Worm (Caenorhabditis elegans) whole organism, midembryonic: ENCODE results near the gene oac-21.

Experiments
- T22C8.4 ChIP-seq: fragments of 200-800 bp; sonication (Bioruptor generic); IDR thresholded peaks from 2 replicates; pipeline ENCODE4 v1.3.6; 2022; ENCODE audit warnings: missing genetic modification characterization, missing compliant biosample characterization
- cog-1 ChIP-seq: sonication (generic microtip); optimal IDR thresholded peaks from 2 replicates; lab custom pipeline; 2016; ENCODE audit warnings: missing genetic modification characterization, missing compliant biosample characterization
- flt-1 ChIP-seq: fragments of 200-800 bp; sonication (Bioruptor generic); IDR thresholded peaks from 2 replicates; pipeline ENCODE4 v1.3.6; 2022; ENCODE audit warnings: missing genetic modification characterization, missing compliant biosample characterization
- klf-2 ChIP-seq: fragments of 200-800 bp; sonication (Bioruptor generic); conservative IDR thresholded peaks from 2 replicates; pipeline ENCODE4 v1.3.6; 2022; ENCODE audit warnings: missing genetic modification reagents, missing genetic modification characterization, missing compliant biosample characterization
- med-1 ChIP-seq: sonication (generic microtip); optimal IDR thresholded peaks from 2 replicates; lab custom pipeline; 2017; ENCODE audit warnings: missing genetic modification characterization, mild to moderate bottlenecking, missing compliant biosample characterization, antibody characterized with exemption, missing genetic modification reagents; ENCODE audit not compliant: insufficient read depth
- ref-1 ChIP-seq: fragments of 200-800 bp; sonication (Bioruptor generic); conservative IDR thresholded peaks from 2 replicates; pipeline ENCODE4 v1.3.6; 2022; ENCODE audit warnings: missing genetic modification reagents, missing genetic modification characterization, missing compliant biosample characterization
- tab-1 ChIP-seq: fragments of 200-800 bp; sonication (Bioruptor generic); IDR thresholded peaks from 2 replicates; pipeline ENCODE4 v1.3.6; 2022; ENCODE audit warnings: missing genetic modification characterization, missing compliant biosample characterization
- ztf-23 ChIP-seq: fragments of 200-800 bp; sonication (Bioruptor generic); IDR thresholded peaks from 2 replicates; pipeline ENCODE4 v1.3.6; 2022; ENCODE audit warnings: missing genetic modification reagents, missing genetic modification characterization, missing compliant biosample characterization
- ztf-29 ChIP-seq: fragments of 200-800 bp; sonication (Bioruptor generic); IDR thresholded peaks from 2 replicates; pipeline ENCODE4 v1.3.6; 2022; ENCODE audit warnings: missing genetic modification reagents, missing genetic modification characterization, missing compliant biosample characterization

oac-21 gene

ce11 chrIV:3885369-3885768 lies 3.7 kb upstream of the oac-21 start, which contains the start of gene oac-22:
Gene oac-22, plus strand, starts transcription at chrIV:3885669.
- no peak for TF ChIP-seq flt-1 (GFP tag; lab: Robert Waterston, UW)
- TF ChIP-seq T22C8.4: no peak
- TF ChIP-seq klf-2 (GFP tag; lab: Robert Waterston, UW): no peak
- TF ChIP-seq ref-1 (GFP tag; lab: Robert Waterston, UW): no peak
- TF ChIP-seq ztf-29: no peak
- no peak for TF ChIP-seq tab-1 (GFP tag; lab: Robert Waterston, UW)
- TF ChIP-seq cog-1 (tag; lab: Kevin White, UChicago): no peak
- TF ChIP-seq ztf-23 (GFP tag; lab: Robert Waterston, UW): no peak
- no peak for TF ChIP-seq med-1 (GFP tag; lab: Kevin White, UChicago)

ce11 chrIV:3892027-3892426 lies 3.0 kb downstream of the oac-21 start, which contains the start of gene F56D6.9:
Gene F56D6.9, plus strand, starts transcription at chrIV:3892327.
- TF ChIP-seq cog-1 (tag; lab: Kevin White, UChicago) (no peak), ztf-23 (GFP tag; lab: Robert Waterston, UW) (no peak), klf-2 (GFP tag; lab: Robert Waterston, UW) (no peak), med-1 (GFP tag; lab: Kevin White, UChicago) (no peak), T22C8.4 (no peak), tab-1 (GFP tag; lab: Robert Waterston, UW) (no peak), ref-1 (GFP tag; lab: Robert Waterston, UW) (no peak), flt-1 (GFP tag; lab: Robert Waterston, UW) (no peak), ztf-29 (no peak)

ce11 chrIV:3894004-3894480 lies 5.0 kb downstream of the oac-21 start, which contains the start of gene F56D6.8:
Gene F56D6.8, minus strand, starts transcription at chrIV:3894430.
- TF ChIP-seq ztf-29 (no peak), tab-1 (GFP tag; lab: Robert Waterston, UW) (no peak), T22C8.4 (no peak), ztf-23 (GFP tag; lab: Robert Waterston, UW) (no peak), klf-2 (GFP tag; lab: Robert Waterston, UW) (no peak), ref-1 (GFP tag; lab: Robert Waterston, UW) (no peak), flt-1 (GFP tag; lab: Robert Waterston, UW) (no peak), cog-1 (tag; lab: Kevin White, UChicago) (no peak)

- TF ChIP-seq cog-1 (tag; lab: Kevin White, UChicago) (no peak), med-1 (GFP tag; lab: Kevin White, UChicago) (no peak), ref-1 (GFP tag; lab: Robert Waterston, UW) (no peak), ztf-29 (no peak), ztf-23 (GFP tag; lab: Robert Waterston, UW) (no peak), flt-1 (GFP tag; lab: Robert Waterston, UW) (no peak), tab-1 (GFP tag; lab: Robert Waterston, UW) (no peak), klf-2 (GFP tag; lab: Robert Waterston, UW) (no peak), T22C8.4 (no peak)
Observed at ce11 chrIV:3894770-3895169, 5.7 kb downstream of the oac-21 start, which contains the start of gene dct-8. Gene dct-8, plus strand, starts transcription at chrIV:3895070.

ce11 chrIV:3899719-3900554 lies 10.9 kb downstream of the oac-21 start, which contains the start of gene srz-62:
Gene srz-62, plus strand, starts transcription at chrIV:3900504.
- TF ChIP-seq tab-1 (GFP tag; lab: Robert Waterston, UW) (no peak), klf-2 (GFP tag; lab: Robert Waterston, UW) (no peak), ref-1 (GFP tag; lab: Robert Waterston, UW) (no peak), cog-1 (tag; lab: Kevin White, UChicago) (no peak), ztf-23 (GFP tag; lab: Robert Waterston, UW) (no peak), med-1 (GFP tag; lab: Kevin White, UChicago) (no peak), ztf-29 (no peak), T22C8.4 (no peak), flt-1 (GFP tag; lab: Robert Waterston, UW) (no peak)

ce11 chrIV:3902955-3903354 lies 13.9 kb downstream of the oac-21 start, which contains the start of gene F56D6.6:
Gene F56D6.6, plus strand, starts transcription at chrIV:3903255.
- TF ChIP-seq flt-1 (GFP tag; lab: Robert Waterston, UW): no peak
- no peak for TF ChIP-seq ztf-23 (GFP tag; lab: Robert Waterston, UW)
- no peak for TF ChIP-seq T22C8.4
- TF ChIP-seq tab-1 (GFP tag; lab: Robert Waterston, UW): no peak
- TF ChIP-seq cog-1 (tag; lab: Kevin White, UChicago): no peak
- no peak for TF ChIP-seq ztf-29

- TF ChIP-seq ref-1 (GFP tag; lab: Robert Waterston, UW): no peak
- no peak for TF ChIP-seq klf-2 (GFP tag; lab: Robert Waterston, UW)
- TF ChIP-seq med-1 (GFP tag; lab: Kevin White, UChicago): no peak
- TF ChIP-seq tab-1 (GFP tag; lab: Robert Waterston, UW): no peak
- no peak for TF ChIP-seq flt-1 (GFP tag; lab: Robert Waterston, UW)
- TF ChIP-seq ztf-29: no peak
- no peak for TF ChIP-seq cog-1 (tag; lab: Kevin White, UChicago)
- TF ChIP-seq ztf-23 (GFP tag; lab: Robert Waterston, UW): no peak
- no peak for TF ChIP-seq T22C8.4
Observed at ce11 chrIV:3904620-3905019, 15.6 kb downstream of the oac-21 start, which contains the start of gene F56D6.21. Gene F56D6.21, plus strand, starts transcription at chrIV:3904920.

- TF ChIP-seq ztf-29 (no peak), T22C8.4 (no peak), klf-2 (GFP tag; lab: Robert Waterston, UW) (no peak), flt-1 (GFP tag; lab: Robert Waterston, UW) (no peak), ztf-23 (GFP tag; lab: Robert Waterston, UW) (no peak), med-1 (GFP tag; lab: Kevin White, UChicago) (no peak), ref-1 (GFP tag; lab: Robert Waterston, UW) (no peak), cog-1 (tag; lab: Kevin White, UChicago) (no peak), tab-1 (GFP tag; lab: Robert Waterston, UW) (no peak)
Observed at ce11 chrIV:3906393-3906792, 17.3 kb downstream of the oac-21 start, which contains the start of gene F56D6.11. Gene F56D6.11, minus strand, starts transcription at chrIV:3906493.
